Worm (Caenorhabditis elegans) whole organism, L3 larva: ENCODE measurements around the gene T25G12.6.

Experiments used
- ceh-82 ChIP-seq: fragments of 150-350 bp; optimal IDR thresholded peaks from 2 replicates; lab custom pipeline; 2014; ENCODE audit warnings: missing biosample characterization, missing genetic modification characterization
- egl-27 ChIP-seq: sonication (generic microtip); optimal IDR thresholded peaks from 4 replicates; lab custom pipeline; 2017; ENCODE audit warnings: missing biosample characterization, missing genetic modification reagents, missing genetic modification characterization
- elt-3 ChIP-seq, 3 experiments: fragments of 150-350 bp in 1 of 3; sonication (generic microtip) in 2 of 3; optimal IDR thresholded peaks; 2 replicates in 2 of 3; 4 replicates in 1 of 3; lab custom pipeline; 2014 to 2017; ENCODE audit warnings: missing biosample characterization in 3 of 3, missing genetic modification characterization in 3 of 3
- mdl-1 ChIP-seq: fragments of 150-350 bp; optimal IDR thresholded peaks from 2 replicates; lab custom pipeline; 2014; ENCODE audit warnings: missing biosample characterization, missing genetic modification characterization
- nhr-25 ChIP-seq: sonication (generic microtip); optimal IDR thresholded peaks from 2 replicates; lab custom pipeline; 2017; ENCODE audit warnings: missing biosample characterization, missing genetic modification characterization
- nhr-28 ChIP-seq: fragments of 150-350 bp; optimal IDR thresholded peaks from 2 replicates; lab custom pipeline; 2014; ENCODE audit warnings: missing biosample characterization, missing genetic modification characterization
- nhr-76 ChIP-seq: fragments of 150-350 bp; sonication (generic microtip); optimal IDR thresholded peaks from 5 replicates; lab custom pipeline; 2014; ENCODE audit warnings: missing biosample characterization, missing genetic modification characterization
- nhr-77 ChIP-seq: fragments of 150-350 bp; optimal IDR thresholded peaks from 2 replicates; lab custom pipeline; 2014; ENCODE audit warnings: missing biosample characterization, missing genetic modification characterization
- pha-4 ChIP-seq: fragments of 150-350 bp; optimal IDR thresholded peaks from 2 replicates; lab custom pipeline; 2014; ENCODE audit warnings: missing biosample characterization, missing genetic modification reagents, missing genetic modification characterization
- unc-39 ChIP-seq: sonication (generic microtip); optimal IDR thresholded peaks from 4 replicates; lab custom pipeline; 2017; ENCODE audit warnings: missing biosample characterization, missing genetic modification characterization
- unc-62 ChIP-seq: fragments of 150-350 bp; sonication (generic microtip); optimal IDR thresholded peaks from 4 replicates; lab custom pipeline; 2014; ENCODE audit warnings: missing biosample characterization, missing genetic modification reagents, missing genetic modification characterization
- zag-1 ChIP-seq: fragments of 150-350 bp; optimal IDR thresholded peaks from 2 replicates; lab custom pipeline; 2014; ENCODE audit warnings: missing biosample characterization, missing genetic modification characterization
- ztf-11 ChIP-seq: fragments of 150-350 bp; optimal IDR thresholded peaks from 2 replicates; lab custom pipeline; 2014; ENCODE audit warnings: missing biosample characterization, missing genetic modification characterization

- no peak for TF ChIP-seq ztf-11 (tag; lab: Kevin White, UChicago)
- TF ChIP-seq egl-27 = no peak
- no peak for TF ChIP-seq ceh-82
- no peak for TF ChIP-seq zag-1
- TF ChIP-seq pha-4 (tag; lab: Kevin White, UChicago) = no peak
- no peak for TF ChIP-seq mdl-1
- TF ChIP-seq nhr-25 (tag; lab: Kevin White, UChicago) = no peak
- TF ChIP-seq nhr-28 (tag; lab: Kevin White, UChicago) = no peak
- TF ChIP-seq elt-3 (tag; optimal IDR thresholded peaks at IDR 0.05; lab: Kevin White, UChicago) = no peak
- TF ChIP-seq nhr-76 (tag; lab: Kevin White, UChicago) = no peak
- TF ChIP-seq unc-39 (tag; lab: Kevin White, UChicago) = no peak
- no peak for TF ChIP-seq nhr-77 (tag; lab: Kevin White, UChicago)
- TF ChIP-seq unc-62 (GFP tag; lab: Kevin White, UChicago) = no peak
Observed at ce11 chrX:17227376-17227775, 2.6 kb downstream of the T25G12.6 start.
